Worm (Caenorhabditis elegans): ENCODE measurements around the gene F41B5.1.

Gene F41B5.1

ce11 chrV:2221764-2222163 lies 33.6 kb upstream of the F41B5.1 start, which contains the start of gene nhr-128:
Gene nhr-128 (plus strand): TSS chrV:2222064.
- TF ChIP-seq mes-4 (tag; optimal IDR thresholded peaks at IDR 0.05) (no peak), F33H1.4 (GFP tag; IDR thresholded peaks at IDR 0.05) (no peak), dox-1 (GFP tag; IDR thresholded peaks at IDR 0.05) (no peak), repo-1 (tag; optimal IDR thresholded peaks at IDR 0.05) (no peak), madf-3 (GFP tag; IDR thresholded peaks at IDR 0.05) (no peak), aptf-2 (GFP tag; conservative IDR thresholded peaks at IDR 0.05) (no peak), F57C9.4 (tag; optimal IDR thresholded peaks at IDR 0.05) (no peak), ets-4 (GFP tag; optimal IDR thresholded peaks at IDR 0.05) (no peak), efl-1 (GFP tag; optimal IDR thresholded peaks at IDR 0.05) (no peak), let-607 (tag; optimal IDR thresholded peaks at IDR 0.05) (no peak), rec-8 (tag; optimal IDR thresholded peaks at IDR 0.05) (no peak), B0261.1 (tag; optimal IDR thresholded peaks at IDR 0.05) (no peak), Y95B8A.8 (GFP tag; IDR thresholded peaks at IDR 0.05) (no peak), ztf-28 (GFP tag; IDR thresholded peaks at IDR 0.05) (no peak), ztf-22 (GFP tag; optimal IDR thresholded peaks at IDR 0.05) (no peak), nhr-27 (tag; optimal IDR thresholded peaks at IDR 0.05) (no peak), F55B11.4 (tag; optimal IDR thresholded peaks at IDR 0.05; ENCODE audit: borderline replicate concordance, insufficient read depth) (no peak), attf-5 (GFP tag; optimal IDR thresholded peaks at IDR 0.05) (no peak), somi-1 (GFP tag; optimal IDR thresholded peaks at IDR 0.05) (no peak)

DNA sequence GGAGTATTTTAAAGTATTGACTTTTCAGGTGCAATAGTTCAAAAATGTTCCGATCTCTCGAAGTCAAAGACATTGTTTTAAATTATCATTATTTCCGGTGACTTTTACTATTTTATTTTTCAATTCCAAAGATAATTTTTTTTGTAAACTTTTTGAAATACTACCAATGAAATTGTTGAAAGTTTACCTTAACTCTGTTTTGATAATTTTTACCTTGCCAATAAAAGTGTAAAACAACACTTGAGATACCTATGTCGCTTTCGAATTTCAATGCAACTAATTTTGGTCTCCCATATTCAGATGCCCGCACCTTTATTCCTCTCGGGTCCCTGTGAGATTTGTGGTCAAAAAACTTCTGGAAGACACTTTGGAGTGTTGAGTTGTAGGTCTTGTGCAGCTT lies 30.2 kb upstream of the F41B5.1 start, which contains the start of gene nhr-103:
nhr-103 (plus strand) TSS at position 301 of the 400 bp plus-strand sequence.
- no peak for TF ChIP-seq ztf-18 (tag; optimal IDR thresholded peaks at IDR 0.05)
- no peak for TF ChIP-seq tbp1 (GFP tag; optimal IDR thresholded peaks at IDR 0.05)
- TF ChIP-seq cebp-1 (GFP tag; IDR thresholded peaks at IDR 0.05): no peak
- no peak for TF ChIP-seq cebp-1 (tag; optimal IDR thresholded peaks at IDR 0.05)
- no peak for TF ChIP-seq mes-4 (tag; optimal IDR thresholded peaks at IDR 0.05)
- no peak for TF ChIP-seq F22D6.2 (tag; optimal IDR thresholded peaks at IDR 0.05)
- TF ChIP-seq T26A5.8 (tag; optimal IDR thresholded peaks at IDR 0.05): no peak
- TF ChIP-seq F33H1.4 (GFP tag; IDR thresholded peaks at IDR 0.05): no peak
- no peak for TF ChIP-seq hmg-1.2 (GFP tag; IDR thresholded peaks at IDR 0.05)

DNA sequence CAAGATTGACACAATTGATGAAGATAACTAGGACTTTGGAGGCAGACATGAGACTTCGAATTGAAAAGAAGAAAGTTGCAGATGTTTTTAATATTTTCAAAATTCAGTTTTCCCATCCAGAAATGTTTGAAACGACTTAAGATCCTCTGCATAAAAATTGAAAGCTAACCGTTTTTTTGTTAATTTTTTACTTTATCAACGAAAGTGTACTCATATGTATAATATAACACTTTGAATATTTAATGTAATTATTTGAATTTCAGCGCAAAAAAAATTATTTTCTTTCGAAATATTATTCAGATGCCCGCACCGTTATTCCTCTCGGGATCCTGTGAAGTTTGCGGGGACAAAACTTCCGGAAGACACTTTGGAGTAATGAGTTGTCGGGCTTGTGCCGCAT lies 28.4 kb upstream of the F41B5.1 start, which contains the start of gene nhr-18:
nhr-18 (plus strand) TSS at position 301 of the 400 bp plus-strand sequence.
- TF ChIP-seq B0035.1 (tag; optimal IDR thresholded peaks at IDR 0.05) (no peak), F39B2.1 (GFP tag; IDR thresholded peaks at IDR 0.05) (no peak), ceh-91 (GFP tag; IDR thresholded peaks at IDR 0.05) (no peak), T26A5.8 (tag; optimal IDR thresholded peaks at IDR 0.05) (no peak), rcor-1 (GFP tag; IDR thresholded peaks at IDR 0.05) (no peak), cebp-2 (GFP tag; IDR thresholded peaks at IDR 0.05) (no peak), hmg-20 (GFP tag; IDR thresholded peaks at IDR 0.05) (no peak), pha-4 (tag; optimal IDR thresholded peaks at IDR 0.05) (no peak), nfya-1 (tag; optimal IDR thresholded peaks at IDR 0.05; ENCODE audit: borderline replicate concordance, insufficient read depth) (no peak)

ce11 chrV:2228781-2229180 lies 26.6 kb upstream of the F41B5.1 start, which contains the start of gene nhr-126:
Gene nhr-126 (plus strand): TSS chrV:2229081.
- TF ChIP-seq F52B5.7 (tag; optimal IDR thresholded peaks at IDR 0.05) (no peak), F10E7.11 (tag; optimal IDR thresholded peaks at IDR 0.05) (no peak), nhr-179 (tag; optimal IDR thresholded peaks at IDR 0.05) (no peak), cebp-1 (GFP tag; IDR thresholded peaks at IDR 0.05) (no peak), cebp-1 (tag; optimal IDR thresholded peaks at IDR 0.05) (no peak), rpc-1 (optimal IDR thresholded peaks at IDR 0.05) (no peak), rpc-1 (tag; optimal IDR thresholded peaks at IDR 0.05) (no peak), aptf-2 (GFP tag; conservative IDR thresholded peaks at IDR 0.05) (no peak), ztf-18 (tag; optimal IDR thresholded peaks at IDR 0.05) (no peak), Y53F4B.3 (GFP tag; IDR thresholded peaks at IDR 0.05) (no peak)
